Fruit fly (Drosophila melanogaster) whole organism, embryonic: ENCODE results near the gene CG10700.

Experiments used
- B-H2 ChIP-seq: fragments of 200-800 bp; sonication (Bioruptor generic); optimal IDR thresholded peaks from 2 replicates; lab custom pipeline; 2018; ENCODE audit warnings: missing biosample characterization, mild to moderate bottlenecking, missing genetic modification characterization
- CG10543 ChIP-seq: fragments of 200-800 bp; sonication (Bioruptor generic); optimal IDR thresholded peaks from 3 replicates; lab custom pipeline; 2017; ENCODE audit warnings: missing biosample characterization, mild to moderate bottlenecking, missing genetic modification characterization, moderate library complexity
- CG11398 ChIP-seq: fragments of 200-800 bp; sonication (Bioruptor generic); optimal IDR thresholded peaks from 2 replicates; lab custom pipeline; 2016; ENCODE audit warnings: missing biosample characterization, missing genetic modification characterization
- CG11696 ChIP-seq: fragments of 200-800 bp; sonication (Bioruptor generic); IDR thresholded peaks from 2 replicates; pipeline ENCODE4 v1.3.6; 2022; ENCODE audit warnings: missing biosample characterization, missing genetic modification characterization
- CG12071 ChIP-seq: fragments of 200-800 bp; sonication (Bioruptor generic); optimal IDR thresholded peaks from 3 replicates; lab custom pipeline; 2018; ENCODE audit warnings: missing biosample characterization, mild to moderate bottlenecking, missing genetic modification characterization
- CG12769 ChIP-seq: fragments of 200-800 bp; sonication (Bioruptor generic); optimal IDR thresholded peaks from 2 replicates; lab custom pipeline; 2019; ENCODE audit warnings: missing biosample characterization, mild to moderate bottlenecking, missing genetic modification characterization, moderate library complexity
- CG14441 ChIP-seq: fragments of 200-800 bp; sonication (Bioruptor generic); IDR thresholded peaks from 2 replicates; pipeline ENCODE4 v1.3.6; 2022; ENCODE audit warnings: missing biosample characterization, missing genetic modification characterization
- CG15073 ChIP-seq: fragments of 200-800 bp; sonication (Bioruptor generic); optimal IDR thresholded peaks from 2 replicates; lab custom pipeline; 2016; ENCODE audit warnings: missing biosample characterization, missing genetic modification characterization
- CG1647 ChIP-seq: fragments of 200-800 bp; sonication (Bioruptor generic); optimal IDR thresholded peaks from 3 replicates; lab custom pipeline; 2016; ENCODE audit warnings: missing biosample characterization, missing genetic modification characterization
- CG17328 ChIP-seq: fragments of 200-800 bp; sonication (Bioruptor generic); IDR thresholded peaks from 2 replicates; pipeline ENCODE4 v1.3.6; 2022; ENCODE audit warnings: missing biosample characterization, missing genetic modification characterization
- CG18476 ChIP-seq: fragments of 200-800 bp; sonication (Bioruptor generic); optimal IDR thresholded peaks from 2 replicates; lab custom pipeline; 2016; ENCODE audit warnings: missing biosample characterization, mild to moderate bottlenecking, missing genetic modification characterization
- CG31441 ChIP-seq: fragments of 200-800 bp; sonication (Bioruptor generic); IDR thresholded peaks from 2 replicates; pipeline ENCODE4 v1.3.6; 2022; ENCODE audit warnings: missing biosample characterization, missing genetic modification characterization
- CG3163 ChIP-seq: fragments of 200-800 bp; sonication (Bioruptor generic); optimal IDR thresholded peaks from 3 replicates; lab custom pipeline; 2016; ENCODE audit warnings: missing biosample characterization, missing genetic modification characterization
- CG32767 ChIP-seq: fragments of 200-800 bp; sonication (Bioruptor generic); IDR thresholded peaks from 2 replicates; pipeline ENCODE4 v1.3.6; 2022; ENCODE audit warnings: missing biosample characterization, missing genetic modification characterization
- CG4328 ChIP-seq: fragments of 200-800 bp; sonication (Bioruptor generic); optimal IDR thresholded peaks from 3 replicates; lab custom pipeline; 2017; ENCODE audit warnings: missing biosample characterization, missing genetic modification reagents, missing genetic modification characterization
- CG43689 ChIP-seq: fragments of 200-800 bp; sonication (Bioruptor generic); IDR thresholded peaks from 2 replicates; pipeline ENCODE4 v1.3.6; 2022; ENCODE audit warnings: missing biosample characterization, missing genetic modification characterization
- CG4424 ChIP-seq: fragments of 200-800 bp; sonication (Bioruptor generic); optimal IDR thresholded peaks from 3 replicates; lab custom pipeline; 2016; ENCODE audit warnings: missing biosample characterization, missing genetic modification characterization
- CG5245 ChIP-seq: fragments of 200-800 bp; sonication (Bioruptor generic); optimal IDR thresholded peaks from 3 replicates; lab custom pipeline; 2016; ENCODE audit warnings: missing biosample characterization, missing genetic modification characterization
- CG6683 ChIP-seq: fragments of 200-800 bp; sonication (Bioruptor generic); optimal IDR thresholded peaks from 2 replicates; lab custom pipeline; 2017; ENCODE audit warnings: missing biosample characterization, mild to moderate bottlenecking, missing genetic modification characterization, missing genetic modification reagents
- CG7271 ChIP-seq: fragments of 200-800 bp; sonication (Bioruptor generic); optimal IDR thresholded peaks from 2 replicates; lab custom pipeline; 2018; ENCODE audit warnings: missing biosample characterization, mild to moderate bottlenecking, missing genetic modification characterization, moderate library complexity
- CG7963 ChIP-seq: fragments of 200-800 bp; sonication (Bioruptor generic); IDR thresholded peaks from 3 replicates; pipeline ENCODE4 v1.3.6; 2022; ENCODE audit warnings: missing biosample characterization, missing genetic modification characterization; ENCODE audit not compliant: partially characterized antibody
- CG8924 ChIP-seq: fragments of 200-800 bp; optimal IDR thresholded peaks from 3 replicates; lab custom pipeline; 2019; ENCODE audit warnings: missing biosample characterization, mild to moderate bottlenecking, missing genetic modification characterization, moderate library complexity
- Dip2 ChIP-seq: fragments of 200-800 bp; sonication (Bioruptor generic); IDR thresholded peaks from 2 replicates; pipeline ENCODE4 v1.3.6; 2022; ENCODE audit warnings: missing biosample characterization, missing genetic modification characterization
- Doc2 ChIP-seq: fragments of 200-800 bp; sonication (Bioruptor generic); IDR thresholded peaks from 2 replicates; pipeline ENCODE4 v1.3.6; 2022; ENCODE audit warnings: missing biosample characterization, missing genetic modification characterization
- Drgx ChIP-seq: fragments of 200-800 bp; sonication (Bioruptor generic); IDR thresholded peaks from 2 replicates; pipeline ENCODE4 v1.3.6; 2022; ENCODE audit warnings: missing biosample characterization, missing genetic modification characterization
- Elba2 ChIP-seq: fragments of 200-800 bp; sonication (Bioruptor generic); optimal IDR thresholded peaks from 3 replicates; lab custom pipeline; 2016; ENCODE audit warnings: missing biosample characterization, missing genetic modification characterization
- Hr3 ChIP-seq: fragments of 200-800 bp; sonication (Bioruptor generic); optimal IDR thresholded peaks from 3 replicates; lab custom pipeline; 2016; ENCODE audit warnings: missing biosample characterization, missing genetic modification characterization
- Jarid2 ChIP-seq: fragments of 200-800 bp; sonication (Bioruptor generic); optimal IDR thresholded peaks from 3 replicates; lab custom pipeline; 2017; ENCODE audit warnings: mild to moderate bottlenecking, missing biosample characterization, missing genetic modification reagents, missing genetic modification characterization
- NK7.1 ChIP-seq: fragments of 200-800 bp; sonication (Bioruptor generic); optimal IDR thresholded peaks from 3 replicates; lab custom pipeline; 2016; ENCODE audit warnings: missing biosample characterization, missing genetic modification characterization
- Ravus ChIP-seq: fragments of 200-800 bp; sonication (Bioruptor generic); IDR thresholded peaks from 2 replicates; pipeline ENCODE4 v1.3.6; 2022; ENCODE audit warnings: missing biosample characterization, missing genetic modification characterization
- Rx ChIP-seq: fragments of 200-800 bp; sonication (Bioruptor generic); IDR thresholded peaks from 2 replicates; pipeline ENCODE4 v1.3.6; 2022; ENCODE audit warnings: missing biosample characterization, missing genetic modification characterization
- Sox102F ChIP-seq: fragments of 200-800 bp; sonication (Bioruptor generic); optimal IDR thresholded peaks from 2 replicates; lab custom pipeline; 2018; ENCODE audit warnings: missing biosample characterization, mild to moderate bottlenecking, missing genetic modification characterization, moderate library complexity
- TFAM ChIP-seq: fragments of 200-800 bp; sonication (Bioruptor generic); optimal IDR thresholded peaks from 2 replicates; lab custom pipeline; 2017; ENCODE audit warnings: missing biosample characterization, missing genetic modification characterization, inconsistent platforms
- br ChIP-seq: fragments of >200 bp; optimal IDR thresholded peaks from 2 replicates; lab custom pipeline; 2017
- dati ChIP-seq: fragments of 200-800 bp; sonication (Bioruptor generic); IDR thresholded peaks from 2 replicates; pipeline ENCODE4 v1.3.6; 2022; ENCODE audit warnings: missing biosample characterization, missing genetic modification characterization
- fu2 ChIP-seq: fragments of 200-800 bp; sonication (Bioruptor generic); optimal IDR thresholded peaks from 2 replicates; lab custom pipeline; 2016; ENCODE audit warnings: missing biosample characterization, missing genetic modification characterization
- gem ChIP-seq: fragments of 200-800 bp; sonication (Bioruptor generic); optimal IDR thresholded peaks from 2 replicates; lab custom pipeline; 2019; ENCODE audit warnings: missing biosample characterization, mild to moderate bottlenecking, missing genetic modification characterization, moderate library complexity
- hb ChIP-seq: fragments of 200-800 bp; sonication (Bioruptor generic); IDR thresholded peaks from 3 replicates; pipeline ENCODE4 v1.3.6; 2022; ENCODE audit warnings: missing biosample characterization, missing genetic modification characterization; ENCODE audit not compliant: partially characterized antibody
- kni ChIP-seq: fragments of 200-800 bp; sonication (Bioruptor generic); optimal IDR thresholded peaks from 3 replicates; lab custom pipeline; 2017; ENCODE audit warnings: mild to moderate bottlenecking, missing biosample characterization, missing genetic modification reagents, missing genetic modification characterization
- lilli ChIP-seq: fragments of 200-800 bp; sonication (Bioruptor generic); optimal IDR thresholded peaks from 3 replicates; lab custom pipeline; 2016; ENCODE audit warnings: missing biosample characterization, missing genetic modification characterization
- lmd ChIP-seq: fragments of 200-800 bp; sonication (Bioruptor generic); IDR thresholded peaks from 2 replicates; pipeline ENCODE4 v1.3.6; 2022; ENCODE audit warnings: missing biosample characterization, missing genetic modification characterization
- luna ChIP-seq: fragments of 200-800 bp; sonication (Bioruptor generic); optimal IDR thresholded peaks from 2 replicates; lab custom pipeline; 2016; ENCODE audit warnings: missing biosample characterization, missing genetic modification characterization
- nerfin-2 ChIP-seq: fragments of 200-800 bp; sonication (Bioruptor generic); IDR thresholded peaks from 2 replicates; pipeline ENCODE4 v1.3.6; 2022; ENCODE audit warnings: missing biosample characterization, missing genetic modification characterization; ENCODE audit not compliant: partially characterized antibody
- pzg ChIP-seq: fragments of 200-800 bp; sonication (Bioruptor generic); optimal IDR thresholded peaks from 3 replicates; lab custom pipeline; 2018; ENCODE audit warnings: missing biosample characterization, mild to moderate bottlenecking, missing genetic modification characterization, moderate library complexity
- scrt ChIP-seq: fragments of 200-800 bp; sonication (Bioruptor generic); optimal IDR thresholded peaks from 2 replicates; lab custom pipeline; 2018; ENCODE audit warnings: missing biosample characterization, mild to moderate bottlenecking, missing genetic modification characterization, moderate library complexity
- tin ChIP-seq: fragments of 200-800 bp; sonication (Bioruptor generic); optimal IDR thresholded peaks from 3 replicates; lab custom pipeline; 2016; ENCODE audit warnings: missing biosample characterization, missing genetic modification characterization
- twi ChIP-seq: fragments of 200-800 bp; optimal IDR thresholded peaks from 2 replicates; lab custom pipeline; 2019; ENCODE audit warnings: missing biosample characterization, mild to moderate bottlenecking, missing genetic modification characterization, moderate library complexity
- tx ChIP-seq: fragments of 200-800 bp; sonication (Bioruptor generic); optimal IDR thresholded peaks from 2 replicates; lab custom pipeline; 2016; ENCODE audit warnings: missing biosample characterization, missing genetic modification characterization
- unc-4 ChIP-seq: fragments of 200-800 bp; sonication (Bioruptor generic); IDR thresholded peaks from 2 replicates; pipeline ENCODE4 v1.3.6; 2022; ENCODE audit warnings: missing biosample characterization, missing genetic modification characterization; ENCODE audit not compliant: partially characterized antibody
- vfl ChIP-seq: fragments of 200-800 bp; sonication (Bioruptor generic); optimal IDR thresholded peaks from 2 replicates; lab custom pipeline; 2016; ENCODE audit warnings: missing biosample characterization, missing genetic modification characterization
- vvl ChIP-seq: fragments of 200-800 bp; sonication (Bioruptor generic); IDR thresholded peaks from 2 replicates; pipeline ENCODE4 v1.3.6; 2022; ENCODE audit warnings: missing biosample characterization, missing genetic modification characterization
- wdn ChIP-seq: fragments of 200-800 bp; sonication (Bioruptor generic); IDR thresholded peaks from 2 replicates; pipeline ENCODE4 v1.3.6; 2022; ENCODE audit warnings: missing biosample characterization, missing genetic modification characterization
- wor ChIP-seq: fragments of 200-800 bp; sonication (Bioruptor generic); IDR thresholded peaks from 2 replicates; pipeline ENCODE4 v1.3.6; 2022; ENCODE audit warnings: missing biosample characterization, missing genetic modification characterization

CG10700 gene

DNA sequence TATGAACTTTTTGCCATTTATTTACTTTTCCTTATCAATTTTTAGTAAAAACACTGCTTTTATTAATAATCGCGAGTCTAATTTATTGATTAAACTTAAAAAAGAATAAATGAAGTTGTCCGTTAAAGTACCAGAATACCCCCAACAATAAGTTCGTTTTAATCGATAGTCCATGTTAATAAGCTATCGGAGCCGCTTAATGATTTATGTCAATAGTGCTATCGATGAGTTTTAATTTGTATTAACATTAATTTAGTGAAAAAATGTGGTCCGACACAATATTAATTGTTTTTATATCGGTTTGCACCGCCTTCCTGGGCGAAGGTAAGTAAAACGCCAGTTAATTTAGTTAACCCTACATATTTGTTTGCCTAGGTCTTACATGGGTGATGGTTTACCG, 29.9 kb downstream of the CG10700 start, which contains the start of gene CG10470 (continued):
- TF ChIP-seq CG7271, result no peak
- TF ChIP-seq Sox102F (GFP tag; lab: Kevin White, UChicago), result peak; percentile 18
- no peak for TF ChIP-seq vfl (GFP tag; lab: Kevin White, UChicago)
- TF ChIP-seq CG1647 (GFP tag; lab: Kevin White, UChicago), result no peak
- no peak for TF ChIP-seq tin
- TF ChIP-seq vvl (GFP tag; lab: Robert Waterston, UW), result peak; percentile 53; the same call in 1 of the 2 replicates
- TF ChIP-seq Drgx (GFP tag; lab: Robert Waterston, UW), result no peak
- TF ChIP-seq Doc2, result no peak
- TF ChIP-seq CG11696 (GFP tag; lab: Robert Waterston, UW), result no peak
- no peak for TF ChIP-seq CG3163 (GFP tag; lab: Kevin White, UChicago)
- peak; percentile 75 for TF ChIP-seq hb
- no peak for TF ChIP-seq CG43689 (GFP tag; lab: Robert Waterston, UW)
- no peak for TF ChIP-seq CG4328
- TF ChIP-seq Dip2 (GFP tag; lab: Robert Waterston, UW), result no peak
- TF ChIP-seq unc-4, result peak; percentile 81
- no peak for TF ChIP-seq br (lab: Kevin White, UChicago)
- no peak for TF ChIP-seq scrt (GFP tag; lab: Kevin White, UChicago)
- TF ChIP-seq luna, result no peak
- TF ChIP-seq CG15073 (GFP tag; lab: Kevin White, UChicago), result no peak
- TF ChIP-seq CG6683 (GFP tag; lab: Kevin White, UChicago), result no peak
- TF ChIP-seq dati (GFP tag; lab: Robert Waterston, UW), result no peak
- TF ChIP-seq kni (GFP tag; lab: Kevin White, UChicago), result no peak
- no peak for TF ChIP-seq CG17328 (GFP tag; lab: Robert Waterston, UW)
- TF ChIP-seq CG14441 (GFP tag; lab: Robert Waterston, UW), result no peak
- no peak for TF ChIP-seq CG32767 (GFP tag; lab: Robert Waterston, UW)
- no peak for TF ChIP-seq Ravus (GFP tag; lab: Robert Waterston, UW)
- TF ChIP-seq CG10543 (GFP tag; lab: Kevin White, UChicago), result no peak
- peak; percentile 21 for TF ChIP-seq lilli (GFP tag; lab: Kevin White, UChicago)
- TF ChIP-seq CG5245 (GFP tag; lab: Kevin White, UChicago), result no peak
- TF ChIP-seq B-H2, result no peak
- TF ChIP-seq CG11398 (GFP tag; lab: Kevin White, UChicago), result no peak
- TF ChIP-seq TFAM (GFP tag; lab: Kevin White, UChicago), result no peak
- no peak for TF ChIP-seq wdn (GFP tag; lab: Robert Waterston, UW)
- no peak for TF ChIP-seq CG4424 (GFP tag; lab: Kevin White, UChicago)
- no peak for TF ChIP-seq Rx (GFP tag; lab: Robert Waterston, UW)
- TF ChIP-seq gem (tag; lab: Kevin White, UChicago), result peak; percentile 65
- no peak for TF ChIP-seq fu2 (GFP tag; lab: Kevin White, UChicago)
- TF ChIP-seq CG31441 (GFP tag; lab: Robert Waterston, UW), result peak; percentile 34; the same call in 1 of the 2 replicates
- TF ChIP-seq Elba2 (GFP tag; lab: Kevin White, UChicago), result no peak
- TF ChIP-seq twi (tag; lab: Kevin White, UChicago), result no peak
- TF ChIP-seq CG18476, result no peak
- no peak for TF ChIP-seq lmd
- peak; percentile 46 for TF ChIP-seq pzg (GFP tag; lab: Kevin White, UChicago)
- TF ChIP-seq CG8924 (tag; lab: Kevin White, UChicago), result peak; percentile 11
- TF ChIP-seq wor (GFP tag; lab: Robert Waterston, UW), result no peak
- TF ChIP-seq Jarid2 (GFP tag; lab: Kevin White, UChicago), result no peak
- TF ChIP-seq nerfin-2, result peak; percentile 80
- no peak for TF ChIP-seq CG12071 (GFP tag; lab: Kevin White, UChicago)
- no peak for TF ChIP-seq tx (GFP tag; lab: Kevin White, UChicago)
- TF ChIP-seq CG7963 (GFP tag; lab: Robert Waterston, UW), result peak; percentile 75
- TF ChIP-seq CG12769 (tag; lab: Kevin White, UChicago), result no peak
- no peak for TF ChIP-seq NK7.1 (GFP tag; lab: Kevin White, UChicago)
- TF ChIP-seq Hr3 (GFP tag; lab: Kevin White, UChicago), result no peak
